Fruit fly (Drosophila melanogaster): Measurements from ENCODE around the gene daw.
A peak's percentile ranks its signal among the peaks of the same experiment; 100 is the strongest.

daw gene

dm6 chr2L:2861140-2861884 lies 56.3 kb downstream of the daw start (continued):
- TF ChIP-seq CG1233 (GFP tag; optimal IDR thresholded peaks at IDR 0.05), result no peak
- TF ChIP-seq klu (GFP tag; IDR thresholded peaks at IDR 0.05), result no peak
- TF ChIP-seq Xrp1 (GFP tag; IDR thresholded peaks at IDR 0.05), result peak; percentile 39; the same call in 1 of the 2 replicates
- TF ChIP-seq Ptx1 (GFP tag; IDR thresholded peaks at IDR 0.05), result no peak
- peak; percentile 19; the same call in 1 of the 2 replicates for TF ChIP-seq onecut (GFP tag; IDR thresholded peaks at IDR 0.05)
- TF ChIP-seq CG17612 (GFP tag; IDR thresholded peaks at IDR 0.05), result no peak
- TF ChIP-seq CG11695 (GFP tag; IDR thresholded peaks at IDR 0.05), result 0 out of 3 replicates have a peak, but pooled peaks have one; percentile 12
- TF ChIP-seq odd (GFP tag; optimal IDR thresholded peaks at IDR 0.05), result peak; percentile 40
- peak; percentile 50 for TF ChIP-seq CG10431 (GFP tag; optimal IDR thresholded peaks at IDR 0.05)
- no peak for TF ChIP-seq CG3995 (GFP tag; optimal IDR thresholded peaks at IDR 0.05)
- TF ChIP-seq lab (GFP tag; optimal IDR thresholded peaks at IDR 0.05), result peak; percentile 64
- TF ChIP-seq CG4617 (GFP tag; optimal IDR thresholded peaks at IDR 0.05; ENCODE audit: borderline replicate concordance), result no peak
- no peak for TF ChIP-seq Mad (GFP tag; optimal IDR thresholded peaks at IDR 0.05)
- TF ChIP-seq jing (GFP tag; optimal IDR thresholded peaks at IDR 0.05), result no peak
- TF ChIP-seq MTF-1 (GFP tag; optimal IDR thresholded peaks at IDR 0.05; ENCODE audit: borderline replicate concordance), result peak; percentile 56
- no peak for TF ChIP-seq kay (GFP tag; optimal IDR thresholded peaks at IDR 0.05)
- no peak for TF ChIP-seq Bteb2 (GFP tag; optimal IDR thresholded peaks at IDR 0.05)
- TF ChIP-seq CG9797 (GFP tag; optimal IDR thresholded peaks at IDR 0.05), result no peak
- TF ChIP-seq Hand (GFP tag; optimal IDR thresholded peaks at IDR 0.05), result no peak
- TF ChIP-seq crc (GFP tag; optimal IDR thresholded peaks at IDR 0.05), result no peak
- TF ChIP-seq ssp (GFP tag; IDR thresholded peaks at IDR 0.05), result no peak
- TF ChIP-seq CG6689 (GFP tag; IDR thresholded peaks at IDR 0.05), result no peak
- TF ChIP-seq Gsc (GFP tag; IDR thresholded peaks at IDR 0.05), result no peak
- no peak for TF ChIP-seq gro (GFP tag; optimal IDR thresholded peaks at IDR 0.05)
- TF ChIP-seq chif (GFP tag; optimal IDR thresholded peaks at IDR 0.05), result no peak
- no peak for TF ChIP-seq insv (GFP tag; optimal IDR thresholded peaks at IDR 0.05)
- no peak for TF ChIP-seq Eip74EF (GFP tag; optimal IDR thresholded peaks at IDR 0.05)
- TF ChIP-seq Sox102F (GFP tag; optimal IDR thresholded peaks at IDR 0.05), result no peak
- TF ChIP-seq CG6791 (GFP tag; IDR thresholded peaks at IDR 0.05; ENCODE audit: partially characterized antibody), result no peak; the same call in 2 of the 3 replicates
- no peak for TF ChIP-seq MBD-R2 (GFP tag; IDR thresholded peaks at IDR 0.05)
- peak; percentile 43 for TF ChIP-seq CG4707 (GFP tag; optimal IDR thresholded peaks at IDR 0.05)
- TF ChIP-seq CG11093 (GFP tag; IDR thresholded peaks at IDR 0.05), result no peak
- TF ChIP-seq repo (GFP tag; optimal IDR thresholded peaks at IDR 0.05), result no peak
- TF ChIP-seq CG32772 (GFP tag; IDR thresholded peaks at IDR 0.05), result 0 out of 2 replicates have a peak, but pooled peaks have one; percentile 25
- no peak for TF ChIP-seq Awh (GFP tag; IDR thresholded peaks at IDR 0.05)
- no peak for TF ChIP-seq CG7928 (GFP tag; optimal IDR thresholded peaks at IDR 0.05)
- peak; percentile 71 for TF ChIP-seq sens (GFP tag)
- TF ChIP-seq ken (GFP tag; IDR thresholded peaks at IDR 0.05), result no peak
- no peak for TF ChIP-seq pnt (GFP tag; optimal IDR thresholded peaks at IDR 0.05)
- TF ChIP-seq CG4360 (GFP tag; IDR thresholded peaks at IDR 0.05), result no peak
- peak; percentile 46 for TF ChIP-seq CG7745 (tag; optimal IDR thresholded peaks at IDR 0.05)
- no peak for TF ChIP-seq Bgb (GFP tag; IDR thresholded peaks at IDR 0.05; ENCODE audit: partially characterized antibody)
- no peak for TF ChIP-seq Dfd (GFP tag; optimal IDR thresholded peaks at IDR 0.05)
- no peak for TF ChIP-seq D19B (GFP tag; optimal IDR thresholded peaks at IDR 0.05)
- TF ChIP-seq CG12104 (GFP tag; optimal IDR thresholded peaks at IDR 0.05), result no peak
- no peak for TF ChIP-seq CG10209 (GFP tag; optimal IDR thresholded peaks at IDR 0.05)
- no peak for TF ChIP-seq br (optimal IDR thresholded peaks at IDR 0.05)
- TF ChIP-seq eyg (GFP tag; optimal IDR thresholded peaks at IDR 0.05), result no peak
- no peak for TF ChIP-seq knrl (GFP tag; IDR thresholded peaks at IDR 0.05; ENCODE audit: partially characterized antibody)
- no peak for TF ChIP-seq Xbp1 (GFP tag; optimal IDR thresholded peaks at IDR 0.05)

All from whole organism, embryonic.